Fruit fly (Drosophila melanogaster) whole organism, wandering third instar larva: ENCODE measurements around the gene SMC3.

Source experiments
- Abd-B ChIP-seq: fragments of >200 bp; optimal IDR thresholded peaks from 2 replicates; lab custom pipeline; 2017; ENCODE audit warnings: missing biosample characterization, missing genetic modification characterization
- CG9705 ChIP-seq: fragments of 200-800 bp; sonication (Bioruptor generic); optimal IDR thresholded peaks from 2 replicates; lab custom pipeline; 2018; ENCODE audit warnings: missing biosample characterization, mild to moderate bottlenecking, missing genetic modification characterization
- OdsH ChIP-seq: fragments of 200-800 bp; sonication (Bioruptor generic); optimal IDR thresholded peaks from 2 replicates; lab custom pipeline; 2016; ENCODE audit warnings: missing biosample characterization, mild to moderate bottlenecking, missing genetic modification characterization
- dl ChIP-seq, 2 experiments: fragments of 175-275, 200-275 bp in 1 of 2; fragments of 200-275 bp in 1 of 2; sonication (Bioruptor generic); optimal IDR thresholded peaks; lab custom pipeline; 2018; ENCODE audit warnings: mild to moderate bottlenecking in 2 of 2, missing biosample characterization in 2 of 2, missing genetic modification characterization in 2 of 2, moderate library complexity in 2 of 2; ENCODE audit not compliant: partially characterized antibody in 2 of 2, insufficient read depth in 1 of 2
- h ChIP-seq: fragments of 200-800 bp; sonication (Bioruptor generic); optimal IDR thresholded peaks from 3 replicates; lab custom pipeline; 2016; ENCODE audit warnings: missing biosample characterization, mild to moderate bottlenecking, missing genetic modification characterization
- lola ChIP-seq: fragments of >200 bp; optimal IDR thresholded peaks from 2 replicates; lab custom pipeline; 2017; ENCODE audit warnings: missing biosample characterization, missing genetic modification characterization
- pan ChIP-seq: fragments of >200 bp; optimal IDR thresholded peaks from 2 replicates; lab custom pipeline; 2017
- psq ChIP-seq: fragments of 200-800 bp; sonication (Bioruptor generic); optimal IDR thresholded peaks from 3 replicates; lab custom pipeline; 2017; ENCODE audit warnings: missing biosample characterization, mild to moderate bottlenecking, missing genetic modification characterization, moderate library complexity
- woc ChIP-seq: sonication (Bioruptor generic); optimal IDR thresholded peaks from 2 replicates; lab custom pipeline; 2016; ENCODE audit warnings: missing biosample characterization, mild to moderate bottlenecking, missing genetic modification characterization

- TF ChIP-seq pan (lab: Kevin White, UChicago) (no peak), woc (GFP tag; lab: Kevin White, UChicago) (no peak), OdsH (no peak), CG9705 (GFP tag; lab: Kevin White, UChicago) (no peak), psq (GFP tag; lab: Kevin White, UChicago) (peak; percentile 83), h (GFP tag; lab: Kevin White, UChicago) (no peak), dl (GFP tag; optimal IDR thresholded peaks at IDR 0.05; lab: Kevin White, UChicago; ENCODE audit: insufficient read depth in 1 of 2, partially characterized antibody in 2 of 2) (no peak), Abd-B (GFP tag; lab: Kevin White, UChicago) (peak; percentile 15), lola (GFP tag; lab: Kevin White, UChicago) (no peak)
These were observed 40.2 kb downstream of the SMC3 start for dm6 chrX:16552968-16553417.
